Worm (Caenorhabditis elegans) whole organism, late embryonic: Measurements from ENCODE around the gene C30H6.5.

Experiments used
- ama-1 ChIP-seq: fragments of 150-350 bp; optimal IDR thresholded peaks from 2 replicates; lab custom pipeline; 2014
- ceh-18 ChIP-seq: sonication (generic microtip); optimal IDR thresholded peaks from 2 replicates; lab custom pipeline; 2016; ENCODE audit warnings: missing genetic modification characterization, missing compliant biosample characterization
- ceh-30 ChIP-seq: fragments of 150-350 bp; optimal IDR thresholded peaks from 2 replicates; lab custom pipeline; 2014; ENCODE audit warnings: missing biosample characterization, missing genetic modification characterization
- ceh-31 ChIP-seq: sonication (generic microtip); optimal IDR thresholded peaks from 2 replicates; lab custom pipeline; 2016; ENCODE audit warnings: missing genetic modification characterization, missing compliant biosample characterization
- ceh-34 ChIP-seq: sonication (generic microtip); optimal IDR thresholded peaks from 2 replicates; lab custom pipeline; 2016; ENCODE audit warnings: mild to moderate bottlenecking, missing genetic modification characterization, missing compliant biosample characterization
- ceh-48 ChIP-seq: sonication (generic microtip); optimal IDR thresholded peaks from 2 replicates; lab custom pipeline; 2016; ENCODE audit warnings: missing genetic modification characterization, inconsistent platforms, missing compliant biosample characterization
- ceh-6 ChIP-seq: fragments of 200-800 bp; sonication (Bioruptor generic); optimal IDR thresholded peaks from 2 replicates; lab custom pipeline; 2018; ENCODE audit warnings: mild to moderate bottlenecking, missing genetic modification characterization, missing compliant biosample characterization
- ceh-9 ChIP-seq: sonication (generic microtip); optimal IDR thresholded peaks from 2 replicates; lab custom pipeline; 2016; ENCODE audit warnings: mild to moderate bottlenecking, missing genetic modification characterization, inconsistent platforms, missing compliant biosample characterization
- ets-4 ChIP-seq: sonication (generic microtip); optimal IDR thresholded peaks from 2 replicates; lab custom pipeline; 2016; ENCODE audit warnings: missing genetic modification characterization, missing compliant biosample characterization
- fkh-6 ChIP-seq: sonication (generic microtip); optimal IDR thresholded peaks from 2 replicates; lab custom pipeline; 2016; ENCODE audit warnings: missing genetic modification characterization, missing compliant biosample characterization
- gmeb-2 ChIP-seq: sonication (generic microtip); optimal IDR thresholded peaks from 2 replicates; lab custom pipeline; 2016; ENCODE audit warnings: missing genetic modification characterization, inconsistent platforms, missing compliant biosample characterization
- hlh-15 ChIP-seq: sonication (generic microtip); optimal IDR thresholded peaks from 2 replicates; lab custom pipeline; 2016; ENCODE audit warnings: missing genetic modification characterization, missing compliant biosample characterization
- hlh-30 ChIP-seq: sonication (generic microtip); optimal IDR thresholded peaks from 2 replicates; lab custom pipeline; 2017; ENCODE audit warnings: antibody characterized with exemption, missing genetic modification characterization, missing compliant biosample characterization; ENCODE audit not compliant: insufficient read depth
- hlh-6 ChIP-seq: sonication (generic microtip); optimal IDR thresholded peaks from 2 replicates; lab custom pipeline; 2016; ENCODE audit warnings: missing genotype, missing genetic modification characterization, missing compliant biosample characterization
- lim-6 ChIP-seq: sonication (generic microtip); optimal IDR thresholded peaks from 2 replicates; lab custom pipeline; 2016; ENCODE audit warnings: missing genetic modification characterization, missing compliant biosample characterization
- nfya-1 ChIP-seq: sonication (generic microtip); optimal IDR thresholded peaks from 2 replicates; lab custom pipeline; 2017; ENCODE audit warnings: missing genetic modification characterization, mild to moderate bottlenecking, missing compliant biosample characterization, antibody characterized with exemption, moderate library complexity
- npax-4 ChIP-seq: sonication (generic microtip); optimal IDR thresholded peaks from 2 replicates; lab custom pipeline; 2016; ENCODE audit warnings: missing genetic modification characterization, missing compliant biosample characterization
- odd-2 ChIP-seq: sonication (generic microtip); optimal IDR thresholded peaks from 2 replicates; lab custom pipeline; 2017; ENCODE audit warnings: antibody characterized with exemption, mild to moderate bottlenecking, missing genetic modification characterization, missing compliant biosample characterization
- pat-9 ChIP-seq: fragments of 200-800 bp; sonication (Bioruptor generic); optimal IDR thresholded peaks from 2 replicates; lab custom pipeline; 2018; ENCODE audit warnings: mild to moderate bottlenecking, missing genetic modification characterization, moderate library complexity, missing compliant biosample characterization
- pax-1 ChIP-seq: fragments of 150-350 bp; optimal IDR thresholded peaks from 2 replicates; lab custom pipeline; 2014; ENCODE audit warnings: missing biosample characterization, missing genetic modification characterization
- pha-2 ChIP-seq: sonication (generic microtip); optimal IDR thresholded peaks from 2 replicates; lab custom pipeline; 2017; ENCODE audit warnings: mild to moderate bottlenecking, missing genetic modification characterization, missing compliant biosample characterization
- pqm-1 ChIP-seq: sonication (generic microtip); optimal IDR thresholded peaks from 2 replicates; lab custom pipeline; 2016; ENCODE audit warnings: missing genetic modification characterization, missing compliant biosample characterization
- rnt-1 ChIP-seq: sonication (generic microtip); optimal IDR thresholded peaks from 2 replicates; lab custom pipeline; 2016; ENCODE audit warnings: missing genetic modification characterization, missing compliant biosample characterization
- sdc-2 ChIP-seq: sonication (generic microtip); optimal IDR thresholded peaks from 2 replicates; lab custom pipeline; 2016; ENCODE audit warnings: missing genotype, missing genetic modification characterization, missing compliant biosample characterization
- syd-9 ChIP-seq: sonication (generic microtip); optimal IDR thresholded peaks from 2 replicates; lab custom pipeline; 2016; ENCODE audit warnings: mild to moderate bottlenecking, missing genetic modification characterization, moderate library complexity, missing compliant biosample characterization
- tbx-2 ChIP-seq: sonication (generic microtip); optimal IDR thresholded peaks from 2 replicates; lab custom pipeline; 2016; ENCODE audit warnings: missing genetic modification characterization, missing compliant biosample characterization
- ttx-3 ChIP-seq: sonication (generic microtip); optimal IDR thresholded peaks from 2 replicates; lab custom pipeline; 2016; ENCODE audit warnings: missing genetic modification reagents, missing genetic modification characterization, missing compliant biosample characterization
- unc-3 ChIP-seq, 2 experiments: fragments of 200-800 bp in 1 of 2; sonication (Bioruptor generic) in 1 of 2; sonication (generic microtip) in 1 of 2; conservative IDR thresholded peaks in 1 of 2; optimal IDR thresholded peaks in 1 of 2; 2 replicates each; pipeline versions ENCODE4 v1.3.6 to Lab custom; 2016 to 2022; ENCODE audit warnings: missing compliant biosample characterization in 2 of 2, missing genetic modification characterization in 2 of 2, missing genetic modification reagents in 1 of 2
- unc-42 ChIP-seq: sonication (generic microtip); optimal IDR thresholded peaks from 2 replicates; lab custom pipeline; 2016; ENCODE audit warnings: missing genotype, missing genetic modification characterization, missing compliant biosample characterization
- unc-55 ChIP-seq: sonication (generic microtip); optimal IDR thresholded peaks from 2 replicates; lab custom pipeline; 2017; ENCODE audit warnings: missing biosample characterization, missing genetic modification reagents, missing genetic modification characterization

Gene C30H6.5

DNA sequence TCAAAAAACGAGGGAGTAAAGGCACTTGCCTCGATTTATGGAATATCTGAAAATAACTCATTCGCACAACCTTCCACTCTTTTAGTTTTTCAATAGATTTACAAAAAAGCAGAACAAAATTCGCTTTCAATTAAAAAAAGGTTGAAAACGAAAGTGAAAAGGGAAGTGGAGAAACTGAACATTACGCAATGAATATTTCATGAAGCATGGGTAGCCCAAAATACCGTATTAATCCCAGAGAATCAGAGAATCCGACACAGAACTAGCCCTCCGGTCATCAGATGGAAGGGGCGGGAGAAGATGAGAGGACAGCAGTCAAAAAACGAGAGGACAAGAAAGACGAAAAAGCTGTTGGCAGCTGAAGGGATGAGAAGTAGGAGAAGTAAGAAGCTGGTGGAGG is at the start of gene C30H6.5:
TSS of gene C30H6.5 (plus strand) at position 301 of the 400 bp plus-strand sequence.
- TF ChIP-seq unc-42 (tag; lab: Kevin White, UChicago), result no peak
- TF ChIP-seq unc-3 (GFP tag; conservative IDR thresholded peaks at IDR 0.05; lab: Robert Waterston, UW), result no peak
- no peak for TF ChIP-seq unc-3 (tag; optimal IDR thresholded peaks at IDR 0.05; lab: Kevin White, UChicago)
- no peak for TF ChIP-seq odd-2
- TF ChIP-seq ceh-34 (tag; lab: Kevin White, UChicago), result no peak
- TF ChIP-seq pax-1, result no peak
- no peak for TF ChIP-seq lim-6 (tag; lab: Kevin White, UChicago)
- TF ChIP-seq pha-2, result no peak
- TF ChIP-seq tbx-2 (tag; lab: Kevin White, UChicago), result no peak
- TF ChIP-seq ama-1 (lab: Kevin White, UChicago), result no peak
- TF ChIP-seq hlh-15 (tag; lab: Kevin White, UChicago), result no peak
- TF ChIP-seq sdc-2 (tag; lab: Kevin White, UChicago), result no peak
- TF ChIP-seq rnt-1 (tag; lab: Kevin White, UChicago), result no peak
- no peak for TF ChIP-seq syd-9
- no peak for TF ChIP-seq ceh-48
- no peak for TF ChIP-seq pqm-1
- no peak for TF ChIP-seq pat-9 (tag; lab: Kevin White, UChicago)

DNA sequence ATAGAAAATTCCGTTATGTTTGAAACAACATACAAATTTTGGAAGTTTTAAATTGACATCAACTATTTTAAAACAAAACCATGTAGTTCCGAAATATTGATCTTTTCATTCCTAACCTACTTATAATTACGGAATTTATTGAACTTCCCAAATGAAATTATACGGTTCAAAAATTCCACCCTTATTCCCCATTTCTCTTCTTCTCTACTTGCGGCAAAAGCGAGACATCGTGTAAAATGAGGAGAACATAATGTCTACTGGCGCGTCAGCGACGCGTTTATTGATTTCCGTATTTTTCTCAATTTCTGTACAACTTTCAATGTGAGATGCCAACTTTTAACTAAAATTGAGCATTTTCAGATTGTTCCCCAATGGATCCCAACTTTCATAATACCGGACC is 42.7 kb upstream of the C30H6.5 start, which contains the start of gene ceh-88:
TSS of gene ceh-88 (plus strand) at position 355 of the 400 bp plus-strand sequence.
- TF ChIP-seq hlh-6 (tag; lab: Kevin White, UChicago) (no peak), unc-42 (tag; lab: Kevin White, UChicago) (peak; percentile 73), ceh-31 (peak; percentile 3), ceh-48 (peak; percentile 88), npax-4 (tag; lab: Kevin White, UChicago) (no peak), pqm-1 (no peak), ceh-9 (tag; lab: Kevin White, UChicago) (no peak)

DNA sequence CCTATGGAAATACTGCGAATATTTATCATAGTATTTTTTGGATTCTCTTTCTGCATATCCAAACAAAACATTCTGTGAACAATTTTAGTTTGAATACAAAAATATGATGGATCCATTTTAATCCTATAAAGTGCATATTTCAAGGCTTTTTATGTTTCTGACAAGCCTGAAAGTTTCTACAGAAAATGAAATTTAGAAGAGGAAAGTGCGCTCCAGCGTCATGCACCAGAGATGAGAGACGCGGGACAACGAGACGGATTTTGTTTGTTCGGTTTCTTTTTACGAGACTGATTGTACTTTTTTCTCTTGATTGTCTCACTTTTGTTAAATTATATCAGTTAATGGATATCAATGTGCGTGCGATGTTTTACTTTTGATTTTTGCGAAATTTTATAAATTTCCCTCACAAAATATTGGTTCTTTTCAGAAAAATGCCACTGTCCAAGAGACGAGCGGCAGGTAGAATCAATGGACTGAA is 40.4 kb upstream of the C30H6.5 start, which contains the start of gene C49C3.6:
TSS of gene C49C3.6 (plus strand) at position 428 of the 478 bp plus-strand sequence.
- TF ChIP-seq unc-42 (tag; lab: Kevin White, UChicago) (peak; percentile 62), ceh-18 (no peak)

DNA sequence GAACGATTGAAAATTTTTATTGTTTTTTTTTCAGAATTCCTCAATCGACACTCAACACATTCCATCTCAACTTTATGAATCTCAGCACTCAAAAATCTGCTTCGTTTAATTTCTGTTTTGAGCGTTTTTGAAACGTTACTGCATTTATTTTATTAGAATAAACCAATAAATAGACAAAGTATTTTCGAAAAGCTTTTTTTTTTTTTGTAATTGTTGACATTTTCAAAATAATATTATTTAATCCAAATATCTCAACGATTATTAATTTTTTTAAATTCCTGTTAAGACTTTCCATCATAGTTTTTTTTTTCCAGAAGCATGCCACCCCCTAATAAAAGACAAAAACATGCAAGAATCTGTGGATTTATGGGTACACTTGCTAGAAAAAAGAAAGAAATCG is 39.3 kb upstream of the C30H6.5 start, which contains the start of gene C49C3.7:
TSS of gene C49C3.7 (plus strand) at position 301 of the 400 bp plus-strand sequence.
- TF ChIP-seq ceh-6 (no peak), ama-1 (lab: Kevin White, UChicago) (no peak), fkh-6 (no peak), pqm-1 (no peak), pha-2 (no peak), ceh-48 (no peak)

DNA sequence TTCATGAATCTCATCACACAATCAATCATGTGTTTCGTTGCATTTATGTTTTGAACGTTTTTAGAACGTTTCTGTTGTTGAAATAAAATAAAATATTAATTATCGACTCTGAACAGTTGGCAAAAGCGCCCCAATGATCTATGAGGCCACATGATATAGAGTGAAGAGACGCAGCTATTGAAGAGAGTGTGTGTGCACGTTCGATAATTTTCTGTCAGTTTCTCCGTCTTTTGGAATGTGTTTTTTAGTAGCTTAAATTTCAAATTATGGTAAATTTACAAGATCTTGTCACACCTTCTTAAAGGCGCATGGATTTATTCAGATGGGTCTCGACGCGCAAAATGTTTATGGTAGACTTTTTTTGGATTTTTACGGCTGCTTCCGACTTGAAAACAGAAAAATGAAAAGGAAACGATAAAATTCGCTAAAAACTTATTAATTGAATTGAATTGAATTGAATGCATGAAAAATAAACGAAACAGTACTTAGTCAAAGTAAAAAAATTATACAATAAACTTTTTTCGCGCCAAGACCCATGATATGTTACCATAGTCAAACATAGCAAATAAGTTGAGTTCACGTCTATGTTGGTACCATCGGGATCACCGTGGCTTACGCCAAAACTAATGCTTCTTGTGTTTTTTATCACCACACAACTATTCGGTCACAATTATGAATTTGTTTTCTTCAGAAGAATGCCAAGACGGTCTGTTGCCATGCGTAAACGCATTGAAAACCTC is 37.9 kb upstream of the C30H6.5 start, which contains the start of gene C49C3.15:
TSS of gene C49C3.15 (plus strand) at position 690 of the 740 bp plus-strand sequence.
- TF ChIP-seq hlh-30 (tag; lab: Kevin White, UChicago) (peak; percentile 77), ceh-6 (no peak), nfya-1 (peak; percentile 15), unc-55 (GFP tag; lab: Kevin White, UChicago) (peak; percentile 38), ets-4 (tag; lab: Kevin White, UChicago) (no peak), ceh-31 (peak; percentile 21)

DNA sequence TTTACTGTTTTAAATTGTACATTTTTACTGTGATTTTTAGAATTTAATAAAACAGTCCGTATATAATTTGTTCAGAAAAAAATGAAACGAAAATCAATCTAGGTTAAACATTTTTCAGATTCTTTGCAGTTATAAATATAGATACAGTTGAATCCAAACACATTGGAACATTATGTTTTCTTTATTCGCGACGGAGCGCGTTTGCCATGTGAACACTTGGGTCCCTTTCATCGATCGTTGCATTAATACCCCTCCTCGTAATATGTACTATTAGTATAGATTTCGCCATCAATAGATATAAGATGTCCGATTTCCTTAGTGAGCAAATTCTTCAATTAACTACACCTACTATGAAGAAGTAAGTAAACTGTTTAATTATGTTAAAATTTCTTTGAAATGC is 36.5 kb upstream of the C30H6.5 start, which contains the start of gene C49C3.8:
TSS of gene C49C3.8 (plus strand) at position 173 of the 400 bp plus-strand sequence.
- no peak for TF ChIP-seq ama-1 (lab: Kevin White, UChicago)
- no peak for TF ChIP-seq gmeb-2
- TF ChIP-seq ttx-3 (tag; lab: Kevin White, UChicago), result no peak
- TF ChIP-seq ceh-48, result peak; percentile 45
- no peak for TF ChIP-seq ceh-30 (tag; lab: Kevin White, UChicago)
